Fruit fly (Drosophila melanogaster): Measurements from ENCODE around the gene CG14926.

Gene CG14926

DNA sequence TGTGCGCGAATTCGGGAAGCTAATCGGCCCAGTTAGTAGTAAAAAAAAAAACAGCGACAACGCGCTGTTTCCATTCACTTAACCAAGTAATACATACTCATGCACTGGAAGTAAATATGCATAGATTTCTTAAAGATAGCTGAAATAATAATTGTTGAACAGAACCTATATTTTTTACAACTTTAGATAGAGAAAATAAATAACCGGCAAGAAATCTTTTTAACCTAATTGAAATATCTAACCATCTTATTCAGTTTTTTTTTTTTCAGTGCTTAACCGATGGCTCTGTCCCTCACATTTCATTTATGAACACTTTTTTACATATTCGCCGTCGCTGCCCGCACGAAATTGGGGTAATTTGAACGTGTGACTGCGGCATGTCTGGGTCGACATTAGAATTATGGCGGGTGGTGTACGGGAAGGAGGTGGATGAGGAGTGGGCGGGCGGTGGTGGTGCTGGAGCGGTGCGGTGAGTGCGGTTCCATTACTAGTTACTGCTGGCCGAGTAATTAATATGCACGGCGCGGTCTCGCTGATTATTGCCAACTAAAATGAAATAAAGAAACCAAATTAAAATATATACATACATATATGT lies 11.4 kb downstream of the CG14926 start (continued):
- no peak for TF ChIP-seq CTCF (GFP tag; optimal IDR thresholded peaks at IDR 0.05)
- TF ChIP-seq Oaz (GFP tag; IDR thresholded peaks at IDR 0.05) = peak; percentile 15; the same call in 1 of the 2 replicates
- TF ChIP-seq CG9609 (GFP tag; optimal IDR thresholded peaks at IDR 0.05) = peak; percentile 14
- TF ChIP-seq Nf-YC (tag; optimal IDR thresholded peaks at IDR 0.05) = no peak
- TF ChIP-seq gsb-n (tag; optimal IDR thresholded peaks at IDR 0.05) = peak; percentile 64
- no peak for TF ChIP-seq HLH54F (GFP tag; optimal IDR thresholded peaks at IDR 0.05)
- TF ChIP-seq NFAT (GFP tag; IDR thresholded peaks at IDR 0.05) = no peak
- no peak for TF ChIP-seq Nf-YA (GFP tag; IDR thresholded peaks at IDR 0.05)
- TF ChIP-seq repo (GFP tag; optimal IDR thresholded peaks at IDR 0.05) = no peak
- TF ChIP-seq Optix (GFP tag; IDR thresholded peaks at IDR 0.05) = no peak
- no peak for TF ChIP-seq yki (optimal IDR thresholded peaks at IDR 0.05)
- TF ChIP-seq CG11695 (GFP tag; IDR thresholded peaks at IDR 0.05) = peak; percentile 57; the same call in 2 of the 3 replicates
- TF ChIP-seq her (GFP tag; optimal IDR thresholded peaks at IDR 0.05) = no peak
- peak; percentile 50 for TF ChIP-seq Hsf (GFP tag; optimal IDR thresholded peaks at IDR 0.05)
- no peak for TF ChIP-seq CG11696 (GFP tag; IDR thresholded peaks at IDR 0.05)
- TF ChIP-seq jigr1 (GFP tag; IDR thresholded peaks at IDR 0.05) = no peak
- no peak for TF ChIP-seq shn (GFP tag; optimal IDR thresholded peaks at IDR 0.05)
- TF ChIP-seq CG7839 (tag; optimal IDR thresholded peaks at IDR 0.05) = peak; percentile 74
- peak; percentile 59 for TF ChIP-seq grau (tag; optimal IDR thresholded peaks at IDR 0.05)
- peak; percentile 14 for TF ChIP-seq CG15601 (tag; optimal IDR thresholded peaks at IDR 0.05)
- TF ChIP-seq CG30431 (GFP tag; optimal IDR thresholded peaks at IDR 0.05) = peak; percentile 11
- TF ChIP-seq dmrt11E (tag; optimal IDR thresholded peaks at IDR 0.05) = peak; percentile 72
- TF ChIP-seq scrt (GFP tag; optimal IDR thresholded peaks at IDR 0.05) = no peak
- no peak for TF ChIP-seq Lpt (GFP tag; optimal IDR thresholded peaks at IDR 0.05)
- no peak for TF ChIP-seq NK7.1 (GFP tag; optimal IDR thresholded peaks at IDR 0.05)
- TF ChIP-seq CoRest (tag; optimal IDR thresholded peaks at IDR 0.05) = peak; percentile 58
- peak; percentile 26 for TF ChIP-seq CG10147 (GFP tag; optimal IDR thresholded peaks at IDR 0.05)
- no peak for TF ChIP-seq Hey (tag; optimal IDR thresholded peaks at IDR 0.05)
- peak; percentile 35 for TF ChIP-seq CG14441 (GFP tag; IDR thresholded peaks at IDR 0.05)
- TF ChIP-seq Ravus (GFP tag; IDR thresholded peaks at IDR 0.05) = no peak
- TF ChIP-seq slp2 (GFP tag; optimal IDR thresholded peaks at IDR 0.05) = no peak
- TF ChIP-seq Asciz (GFP tag; optimal IDR thresholded peaks at IDR 0.05) = peak; percentile 26
- TF ChIP-seq nerfin-2 (GFP tag; IDR thresholded peaks at IDR 0.05; ENCODE audit: partially characterized antibody) = no peak
- no peak for TF ChIP-seq sob (GFP tag; IDR thresholded peaks at IDR 0.05)
- 0 out of 3 replicates have a peak, but pooled peaks have one; percentile 42 for TF ChIP-seq CG2889 (GFP tag; IDR thresholded peaks at IDR 0.05)
- TF ChIP-seq CG2120 (GFP tag; optimal IDR thresholded peaks at IDR 0.05) = peak; percentile 38
- no peak for TF ChIP-seq ERR (GFP tag; optimal IDR thresholded peaks at IDR 0.05)
- peak; percentile 62 for TF ChIP-seq Ets65A (GFP tag)
- no peak for TF ChIP-seq maf-S (GFP tag; optimal IDR thresholded peaks at IDR 0.05)
- no peak for TF ChIP-seq Sry-β (GFP tag; optimal IDR thresholded peaks at IDR 0.05)
- TF ChIP-seq zf30C (GFP tag; optimal IDR thresholded peaks at IDR 0.05) = no peak
- peak; percentile 49 to 58 for TF ChIP-seq dpn (GFP tag; optimal IDR thresholded peaks at IDR 0.05)
- no peak for TF ChIP-seq dati (GFP tag; IDR thresholded peaks at IDR 0.05)
- TF ChIP-seq CG1024 (GFP tag; IDR thresholded peaks at IDR 0.05) = 0 out of 2 replicates have a peak, but pooled peaks have one; percentile 18
- no peak for TF ChIP-seq crp (GFP tag; optimal IDR thresholded peaks at IDR 0.05)
- TF ChIP-seq CG10267 (tag; optimal IDR thresholded peaks at IDR 0.05) = peak; percentile 46
- peak in 1 of 2 experiments; percentile 38 for TF ChIP-seq eve (GFP tag; optimal IDR thresholded peaks at IDR 0.05)
- peak; percentile 51 for TF ChIP-seq lmd (GFP tag; IDR thresholded peaks at IDR 0.05)
- no peak for TF ChIP-seq mld (GFP tag; IDR thresholded peaks at IDR 0.05; ENCODE audit: partially characterized antibody)
- TF ChIP-seq zen2 (GFP tag; IDR thresholded peaks at IDR 0.05; ENCODE audit: partially characterized antibody) = no peak
- no peak for TF ChIP-seq CG4617 (GFP tag; optimal IDR thresholded peaks at IDR 0.05; ENCODE audit: borderline replicate concordance)
- no peak for TF ChIP-seq hb (GFP tag; IDR thresholded peaks at IDR 0.05; ENCODE audit: partially characterized antibody)
